Worm (Caenorhabditis elegans): ENCODE data around the gene sre-20.

The sre-20 gene

ce11 chrV:12795927-12796326, 11.2 kb upstream of the sre-20 start:
- TF ChIP-seq elt-2 (tag; optimal IDR thresholded peaks at IDR 0.05) (peak; percentile 54), elt-3 (tag; optimal IDR thresholded peaks at IDR 0.05) (peak in 1 of 6 experiments; percentile 4), mef-2 (tag; optimal IDR thresholded peaks at IDR 0.05) (no peak), nhr-20 (tag; optimal IDR thresholded peaks at IDR 0.05) (peak; percentile 5)

- TF ChIP-seq irx-1 (tag; optimal IDR thresholded peaks at IDR 0.05) (no peak), elt-2 (tag; optimal IDR thresholded peaks at IDR 0.05) (peak; percentile 50), elt-3 (tag; optimal IDR thresholded peaks at IDR 0.05) (peak in 1 of 6 experiments; percentile 47), nhr-71 (tag; optimal IDR thresholded peaks at IDR 0.05) (peak; percentile 10), lin-35 (GFP tag; optimal IDR thresholded peaks at IDR 0.05) (peak in 1 of 2 experiments; percentile 36)
These were observed 10.4 kb upstream of the sre-20 start, which contains the start of gene ugt-4 for ce11 chrV:12795196-12795595. Gene ugt-4, minus strand, starts transcription at chrV:12795336.

DNA sequence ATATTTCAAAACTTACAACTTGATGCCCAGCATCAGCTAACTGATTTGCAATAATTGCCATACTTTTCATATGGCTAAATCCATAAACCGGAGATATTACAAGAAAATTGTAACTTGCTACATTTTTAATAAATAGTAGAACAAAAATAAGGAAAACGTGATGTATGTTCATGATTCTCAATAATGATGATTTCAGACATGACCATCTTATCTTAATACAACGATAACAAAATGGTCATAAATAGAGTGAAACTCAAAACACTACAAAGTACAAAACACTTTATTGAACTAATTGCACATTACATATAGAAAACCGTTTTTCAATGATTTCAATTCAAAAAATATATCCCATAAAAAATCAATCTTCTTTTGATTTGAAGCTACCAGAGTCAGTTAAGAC, 8.0 kb upstream of the sre-20 start, which contains the start of gene ugt-5:
Gene ugt-5 (minus strand): TSS at position 214 of the 400 bp plus-strand sequence.
- TF ChIP-seq fkh-4 (tag; optimal IDR thresholded peaks at IDR 0.05; ENCODE audit: borderline replicate concordance) (no peak), aly-2 (tag; optimal IDR thresholded peaks at IDR 0.05) (no peak), ztf-4 (tag; optimal IDR thresholded peaks at IDR 0.05) (no peak), elt-2 (tag; optimal IDR thresholded peaks at IDR 0.05) (peak; percentile 48), lin-35 (GFP tag; optimal IDR thresholded peaks at IDR 0.05) (peak in 1 of 2 experiments; percentile 37)

- TF ChIP-seq elt-2 (tag; optimal IDR thresholded peaks at IDR 0.05) (peak; percentile 7), efl-1 (optimal IDR thresholded peaks at IDR 0.05) (no peak), efl-1 (GFP tag; optimal IDR thresholded peaks at IDR 0.05 in 1 of 2) (no peak), egl-13 (tag; optimal IDR thresholded peaks at IDR 0.05) (no peak), nhr-237 (tag; optimal IDR thresholded peaks at IDR 0.05) (no peak)
These were observed 5.4 kb upstream of the sre-20 start, which contains the start of gene srbc-43 for ce11 chrV:12790188-12790587. Gene srbc-43, minus strand, starts transcription at chrV:12790518.

- no peak for TF ChIP-seq F16B12.6 (tag; optimal IDR thresholded peaks at IDR 0.05)
- TF ChIP-seq lin-35 (GFP tag; optimal IDR thresholded peaks at IDR 0.05): no peak
- no peak for TF ChIP-seq irx-1 (tag; optimal IDR thresholded peaks at IDR 0.05)
- no peak for TF ChIP-seq dpl-1 (GFP tag; optimal IDR thresholded peaks at IDR 0.05)
- no peak for TF ChIP-seq nhr-11 (tag; optimal IDR thresholded peaks at IDR 0.05)
- no peak for TF ChIP-seq C34B4.2 (tag; optimal IDR thresholded peaks at IDR 0.05)
- TF ChIP-seq sptf-1 (tag; optimal IDR thresholded peaks at IDR 0.05): no peak
- no peak for TF ChIP-seq nhr-84 (tag; optimal IDR thresholded peaks at IDR 0.05)
- TF ChIP-seq nhr-47 (tag; optimal IDR thresholded peaks at IDR 0.05): no peak
- TF ChIP-seq blmp-1 (tag; optimal IDR thresholded peaks at IDR 0.05): no peak
- TF ChIP-seq ceh-63 (GFP tag; optimal IDR thresholded peaks at IDR 0.05): no peak
- no peak for TF ChIP-seq dsc-1 (tag; optimal IDR thresholded peaks at IDR 0.05)
- no peak for TF ChIP-seq C16A3.4 (tag; optimal IDR thresholded peaks at IDR 0.05)
- TF ChIP-seq efl-1 (optimal IDR thresholded peaks at IDR 0.05): no peak
- no peak for TF ChIP-seq efl-1 (GFP tag; optimal IDR thresholded peaks at IDR 0.05 in 1 of 2)
- TF ChIP-seq jun-1 (tag; optimal IDR thresholded peaks at IDR 0.05): no peak
These were observed 3.7 kb upstream of the sre-20 start, which contains the start of gene srbc-44 for ce11 chrV:12788451-12788850. Gene srbc-44, minus strand, starts transcription at chrV:12788551.

DNA sequence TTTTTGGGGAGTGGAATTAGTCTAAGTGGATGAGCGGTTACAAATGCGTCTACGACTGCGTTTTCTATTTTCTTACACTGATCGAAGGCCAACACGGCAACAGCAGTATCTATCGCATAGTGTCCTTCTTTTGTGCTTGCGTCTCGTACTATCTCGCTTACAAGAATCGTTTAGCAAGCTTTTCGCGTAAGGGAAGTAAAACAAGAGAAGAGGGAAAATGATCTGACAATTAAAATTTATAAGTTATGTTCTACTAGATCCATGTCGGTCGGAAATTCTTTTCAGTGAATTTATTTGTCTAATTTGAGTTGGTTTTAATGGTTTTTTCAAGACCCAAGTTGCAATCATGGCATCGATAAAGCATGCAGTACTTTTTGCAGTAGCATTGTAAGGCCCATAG, 2.3 kb upstream of the sre-20 start, which contains the start of gene fkb-4:
Gene fkb-4 (minus strand): TSS at position 101 of the 400 bp plus-strand sequence.
- TF ChIP-seq xbp-1 (tag; optimal IDR thresholded peaks at IDR 0.05) (no peak), pax-3 (tag; optimal IDR thresholded peaks at IDR 0.05) (no peak), blmp-1 (tag; optimal IDR thresholded peaks at IDR 0.05) (peak; percentile 35), hpl-2 (GFP tag; optimal IDR thresholded peaks at IDR 0.05) (no peak), nhr-28 (tag; optimal IDR thresholded peaks at IDR 0.05) (no peak)

DNA sequence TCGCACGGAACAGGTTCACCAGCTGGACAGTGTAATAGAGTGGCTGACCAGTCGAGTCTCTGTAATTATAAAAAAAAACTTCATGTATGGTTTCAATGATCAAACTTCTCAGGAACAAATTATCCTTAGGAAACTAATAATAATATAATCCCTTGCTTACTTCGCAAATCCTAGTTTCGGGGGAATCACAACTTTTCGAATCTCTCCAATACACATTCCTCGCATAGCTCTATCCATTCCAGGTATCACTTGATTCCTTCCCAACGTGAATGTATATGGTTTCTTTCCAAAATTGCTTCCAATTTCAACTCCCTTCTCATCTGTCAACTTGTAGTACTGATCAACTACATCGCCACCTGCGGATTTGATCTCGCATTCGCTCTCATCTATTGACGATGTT, 1.6 kb upstream of the sre-20 start:
- TF ChIP-seq C16A3.4 (tag; optimal IDR thresholded peaks at IDR 0.05) (no peak), dsc-1 (tag; optimal IDR thresholded peaks at IDR 0.05) (peak; percentile 59), pax-3 (tag; optimal IDR thresholded peaks at IDR 0.05) (peak; percentile 68), nhr-20 (tag; optimal IDR thresholded peaks at IDR 0.05) (no peak)
